Worm (Caenorhabditis elegans) whole organism, L4 larva: ENCODE data around the gene sek-1.

ENCODE experiments used
- F10B5.3 ChIP-seq: sonication (generic microtip); optimal IDR thresholded peaks from 2 replicates; lab custom pipeline; 2016; ENCODE audit warnings: mild to moderate bottlenecking, missing genetic modification characterization, missing compliant biosample characterization
- F26F4.8 ChIP-seq: fragments of 200-800 bp; sonication (Bioruptor generic); conservative IDR thresholded peaks from 2 replicates; pipeline ENCODE4 v1.3.6; 2022; ENCODE audit warnings: missing genetic modification characterization, missing compliant biosample characterization
- F37D6.2 ChIP-seq: sonication (generic microtip); optimal IDR thresholded peaks from 2 replicates; lab custom pipeline; 2016; ENCODE audit warnings: mild to moderate bottlenecking, missing genetic modification characterization, missing compliant biosample characterization
- F44E2.7 ChIP-seq: fragments of 200-800 bp; sonication (Bioruptor generic); IDR thresholded peaks from 2 replicates; pipeline ENCODE4 v2.1.2; 2022; ENCODE audit warnings: missing genetic modification characterization, missing compliant biosample characterization
- Y48G9A.11 ChIP-seq: fragments of 200-800 bp; sonication (Bioruptor generic); IDR thresholded peaks from 2 replicates; pipeline ENCODE4 v1.3.6; 2022; ENCODE audit warnings: missing genetic modification reagents, missing genetic modification characterization, missing compliant biosample characterization
- Y5F2A.4 ChIP-seq: fragments of 200-800 bp; sonication (Bioruptor generic); optimal IDR thresholded peaks from 2 replicates; lab custom pipeline; 2018; ENCODE audit warnings: mild to moderate bottlenecking, missing genetic modification characterization, missing compliant biosample characterization
- ZK337.2 ChIP-seq: fragments of 200-800 bp; sonication (Bioruptor generic); IDR thresholded peaks from 2 replicates; pipeline ENCODE4 v1.3.6; 2022; ENCODE audit warnings: missing genetic modification reagents, missing genetic modification characterization, missing compliant biosample characterization
- ZK546.5 ChIP-seq, 2 experiments: sonication (generic microtip); optimal IDR thresholded peaks; 2 replicates each; lab custom pipeline; 2017; ENCODE audit warnings: missing biosample characterization in 2 of 2, missing genetic modification characterization in 2 of 2
- aha-1 ChIP-seq: fragments of 150-350 bp; peaks from one replicate; lab custom pipeline; 2014; ENCODE audit warnings: missing biosample characterization, missing genetic modification characterization
- attf-4 ChIP-seq: sonication (generic microtip); optimal IDR thresholded peaks from 3 replicates; lab custom pipeline; 2017; ENCODE audit warnings: missing biosample characterization, missing genetic modification characterization
- ceh-28 ChIP-seq: fragments of 150-350 bp; optimal IDR thresholded peaks from 2 replicates; lab custom pipeline; 2014; ENCODE audit warnings: missing biosample characterization, missing genetic modification reagents, missing genetic modification characterization
- ceh-44 ChIP-seq: fragments of 200-800 bp; sonication (Bioruptor generic); IDR thresholded peaks from 2 replicates; pipeline ENCODE4 v1.3.6; 2022; ENCODE audit warnings: missing genetic modification reagents, missing genetic modification characterization, missing compliant biosample characterization
- ceh-62 ChIP-seq: sonication (generic microtip); optimal IDR thresholded peaks from 2 replicates; lab custom pipeline; 2017; ENCODE audit warnings: missing biosample characterization, missing genetic modification characterization
- ceh-82 ChIP-seq: sonication (generic microtip); optimal IDR thresholded peaks from 2 replicates; lab custom pipeline; 2017; ENCODE audit warnings: missing biosample characterization, missing genetic modification characterization
- ces-1 ChIP-seq: fragments of 150-350 bp; sonication (generic microtip); optimal IDR thresholded peaks from 4 replicates; lab custom pipeline; 2014; ENCODE audit warnings: missing biosample characterization, missing genetic modification reagents, missing genetic modification characterization
- cey-2 ChIP-seq: sonication (generic microtip); optimal IDR thresholded peaks from 3 replicates; lab custom pipeline; 2017; ENCODE audit warnings: missing genetic modification characterization, mild to moderate bottlenecking, missing compliant biosample characterization, antibody characterized with exemption, borderline replicate concordance; ENCODE audit not compliant: insufficient read depth
- daf-12 ChIP-seq: fragments of 150-350 bp; optimal IDR thresholded peaks from 2 replicates; lab custom pipeline; 2014; ENCODE audit warnings: missing biosample characterization, missing genetic modification reagents, missing genetic modification characterization
- daf-19 ChIP-seq: fragments of 200-800 bp; sonication (Bioruptor generic); conservative IDR thresholded peaks from 2 replicates; pipeline ENCODE4 v1.3.6; 2022; ENCODE audit warnings: missing genetic modification characterization, missing compliant biosample characterization
- daf-8 ChIP-seq: fragments of 200-800 bp; sonication (Bioruptor generic); IDR thresholded peaks from 2 replicates; pipeline ENCODE4 v1.3.6; 2022; ENCODE audit warnings: missing genetic modification characterization, missing compliant biosample characterization
- dmd-6 ChIP-seq: fragments of 200-800 bp; sonication (Bioruptor generic); IDR thresholded peaks from 2 replicates; pipeline ENCODE4 v1.3.6; 2022; ENCODE audit warnings: missing genetic modification reagents, missing genetic modification characterization, missing compliant biosample characterization
- dmd-8 ChIP-seq: fragments of 200-800 bp; sonication (Bioruptor generic); IDR thresholded peaks from 2 replicates; pipeline ENCODE4 v1.3.6; 2022; ENCODE audit warnings: missing genetic modification characterization, missing compliant biosample characterization
- dve-1 ChIP-seq: sonication (generic microtip); optimal IDR thresholded peaks from 2 replicates; lab custom pipeline; 2017; ENCODE audit warnings: antibody characterized with exemption, mild to moderate bottlenecking, missing genetic modification characterization, missing compliant biosample characterization; ENCODE audit not compliant: insufficient read depth
- egl-27 ChIP-seq: sonication (generic microtip); optimal IDR thresholded peaks from 3 replicates; lab custom pipeline; 2017; ENCODE audit warnings: missing biosample characterization, missing genetic modification reagents, missing genetic modification characterization
- fos-1 ChIP-seq: fragments of 150-350 bp; optimal IDR thresholded peaks from 2 replicates; lab custom pipeline; 2014; ENCODE audit warnings: missing biosample characterization, missing genetic modification characterization
- gei-8 ChIP-seq: fragments of 200-800 bp; sonication (Bioruptor generic); optimal IDR thresholded peaks from 2 replicates; lab custom pipeline; 2018; ENCODE audit warnings: mild to moderate bottlenecking, missing genetic modification characterization, missing compliant biosample characterization
- jun-1 ChIP-seq: fragments of 150-350 bp; optimal IDR thresholded peaks from 2 replicates; lab custom pipeline; 2014; ENCODE audit warnings: missing biosample characterization, missing genetic modification reagents, missing genetic modification characterization
- lim-7 ChIP-seq: fragments of 200-800 bp; sonication (Bioruptor generic); IDR thresholded peaks from 2 replicates; pipeline ENCODE4 v1.3.6; 2022; ENCODE audit warnings: missing genetic modification characterization, missing compliant biosample characterization
- lin-1 ChIP-seq: fragments of 200-800 bp; sonication (Bioruptor generic); IDR thresholded peaks from 2 replicates; pipeline ENCODE4 v1.3.6; 2022; ENCODE audit warnings: missing genetic modification reagents, missing genetic modification characterization, missing compliant biosample characterization
- lin-13 ChIP-seq: fragments of 150-350 bp; optimal IDR thresholded peaks from 2 replicates; lab custom pipeline; 2014; ENCODE audit warnings: missing biosample characterization, missing genetic modification reagents, missing genetic modification characterization
- lin-29 ChIP-seq: fragments of 200-800 bp; sonication (Bioruptor generic); IDR thresholded peaks from 2 replicates; pipeline ENCODE4 v1.3.6; 2022; ENCODE audit warnings: missing genetic modification reagents, missing genetic modification characterization, missing compliant biosample characterization
- lin-38 ChIP-seq: fragments of 200-800 bp; sonication (Bioruptor generic); IDR thresholded peaks from 2 replicates; pipeline ENCODE4 v1.3.6; 2022; ENCODE audit warnings: missing genetic modification reagents, missing genetic modification characterization, missing compliant biosample characterization
- lin-39 ChIP-seq: fragments of 150-350 bp; optimal IDR thresholded peaks from 2 replicates; lab custom pipeline; 2014; ENCODE audit warnings: missing biosample characterization, missing genetic modification reagents, missing genetic modification characterization
- lsy-2 ChIP-seq, 2 experiments: fragments of 150-350 bp in 1 of 2; sonication (generic microtip) in 1 of 2; optimal IDR thresholded peaks; 2 replicates each; lab custom pipeline; 2014 to 2017; ENCODE audit warnings: missing biosample characterization in 2 of 2, missing genetic modification characterization in 2 of 2
- mdt-29 ChIP-seq: fragments of 200-800 bp; sonication (Bioruptor generic); IDR thresholded peaks from 2 replicates; pipeline ENCODE4 v1.3.6; 2022; ENCODE audit warnings: missing genetic modification reagents, missing genetic modification characterization, missing compliant biosample characterization
- mep-1 ChIP-seq: fragments of 150-350 bp; sonication (generic microtip); optimal IDR thresholded peaks from 3 replicates; lab custom pipeline; 2014; ENCODE audit warnings: missing biosample characterization, missing genetic modification characterization
- nhr-102 ChIP-seq: sonication (generic microtip); optimal IDR thresholded peaks from 2 replicates; lab custom pipeline; 2016; ENCODE audit warnings: mild to moderate bottlenecking, missing genetic modification characterization, moderate library complexity, missing compliant biosample characterization
- nhr-11 ChIP-seq: fragments of 150-350 bp; optimal IDR thresholded peaks from 2 replicates; lab custom pipeline; 2014; ENCODE audit warnings: missing biosample characterization, missing genetic modification characterization
- nhr-111 ChIP-seq: fragments of 200-800 bp; sonication (Bioruptor generic); optimal IDR thresholded peaks from 2 replicates; lab custom pipeline; 2018; ENCODE audit warnings: mild to moderate bottlenecking, missing genetic modification characterization, missing compliant biosample characterization
- nhr-237 ChIP-seq: sonication (generic microtip); optimal IDR thresholded peaks from 2 replicates; lab custom pipeline; 2017; ENCODE audit warnings: missing biosample characterization, missing genetic modification characterization
- nhr-28 ChIP-seq: fragments of 150-350 bp; optimal IDR thresholded peaks from 2 replicates; lab custom pipeline; 2014; ENCODE audit warnings: missing biosample characterization, missing genetic modification characterization
- nhr-76 ChIP-seq: fragments of 150-350 bp; optimal IDR thresholded peaks from 2 replicates; lab custom pipeline; 2014; ENCODE audit warnings: missing biosample characterization, missing genetic modification characterization
- pha-4 ChIP-seq, 2 experiments: fragments of 150-350 bp in 1 of 2; fragments of 200-800 bp in 1 of 2; sonication (Bioruptor generic) in 1 of 2; IDR thresholded peaks in 1 of 2; optimal IDR thresholded peaks in 1 of 2; 2 replicates each; pipeline versions ENCODE4 v1.3.6 to Lab custom; 2014 to 2022; ENCODE audit warnings: missing genetic modification characterization in 2 of 2, missing genetic modification reagents in 2 of 2, missing biosample characterization in 1 of 2, missing compliant biosample characterization in 1 of 2
- pqm-1 ChIP-seq: sonication (generic microtip); optimal IDR thresholded peaks from 2 replicates; lab custom pipeline; 2017; ENCODE audit warnings: missing biosample characterization, missing genetic modification characterization
- rbr-2 ChIP-seq: sonication (generic microtip); optimal IDR thresholded peaks from 2 replicates; lab custom pipeline; 2016; ENCODE audit warnings: missing genotype, missing genetic modification characterization, missing compliant biosample characterization
- sdz-12 ChIP-seq: fragments of 200-800 bp; sonication (Bioruptor generic); optimal IDR thresholded peaks from 2 replicates; lab custom pipeline; 2018; ENCODE audit warnings: mild to moderate bottlenecking, missing genetic modification characterization, missing compliant biosample characterization
- spr-3 ChIP-seq: fragments of 200-800 bp; sonication (Bioruptor generic); optimal IDR thresholded peaks from 2 replicates; lab custom pipeline; 2018; ENCODE audit warnings: mild to moderate bottlenecking, missing genetic modification characterization, missing compliant biosample characterization
- vab-7 ChIP-seq: fragments of 200-800 bp; sonication (Bioruptor generic); IDR thresholded peaks from 2 replicates; pipeline ENCODE4 v1.3.6; 2022; ENCODE audit warnings: missing genetic modification reagents, missing genetic modification characterization, missing compliant biosample characterization
- zag-1 ChIP-seq: fragments of 150-350 bp; optimal IDR thresholded peaks from 2 replicates; lab custom pipeline; 2014; ENCODE audit warnings: missing biosample characterization, missing genetic modification characterization
- zfp-3 ChIP-seq: fragments of 200-800 bp; sonication (Bioruptor generic); conservative IDR thresholded peaks from 2 replicates; pipeline ENCODE4 v1.3.6; 2022; ENCODE audit warnings: missing genetic modification reagents, missing genetic modification characterization, missing compliant biosample characterization
- ztf-11 ChIP-seq: fragments of 150-350 bp; optimal IDR thresholded peaks from 2 replicates; lab custom pipeline; 2014; ENCODE audit warnings: missing biosample characterization, missing genetic modification characterization
- ztf-7 ChIP-seq: fragments of 150-350 bp; optimal IDR thresholded peaks from 2 replicates; lab custom pipeline; 2014; ENCODE audit warnings: missing biosample characterization, missing genetic modification characterization

Gene sek-1

ce11 chrX:7794306-7794743, 22.2 kb upstream of the sek-1 start:
- TF ChIP-seq ZK337.2 (GFP tag; lab: Robert Waterston, UW) (0 out of 2 replicates have a peak, but pooled peaks have one; percentile 41), Y5F2A.4 (peak; percentile 38), nhr-111 (GFP tag; lab: Kevin White, UChicago) (no peak), daf-8 (GFP tag; lab: Robert Waterston, UW) (no peak), sdz-12 (peak; percentile 71), rbr-2 (tag; lab: Kevin White, UChicago) (peak; percentile 45), ceh-62 (tag; lab: Kevin White, UChicago) (no peak), nhr-76 (tag; lab: Kevin White, UChicago) (no peak), daf-19 (GFP tag; lab: Robert Waterston, UW) (peak; percentile 36; the same call in 1 of the 2 replicates), vab-7 (GFP tag; lab: Robert Waterston, UW) (peak; percentile 74), dve-1 (tag; lab: Kevin White, UChicago) (peak; percentile 51), cey-2 (tag; lab: Kevin White, UChicago) (no peak), jun-1 (no peak), nhr-102 (tag; lab: Kevin White, UChicago) (peak; percentile 75), mdt-29 (no peak), pqm-1 (tag; lab: Kevin White, UChicago) (no peak), lin-38 (GFP tag; lab: Robert Waterston, UW) (no peak), ceh-44 (GFP tag; lab: Robert Waterston, UW) (no peak), zfp-3 (GFP tag; lab: Robert Waterston, UW) (0 out of 2 replicates have a peak, but pooled peaks have one; percentile 25), ceh-82 (tag; lab: Kevin White, UChicago) (no peak), ceh-28 (tag; lab: Kevin White, UChicago) (no peak), spr-3 (GFP tag; lab: Kevin White, UChicago) (peak; percentile 24), lin-1 (GFP tag; lab: Robert Waterston, UW) (0 out of 2 replicates have a peak, but pooled peaks have one; percentile 32), ZK546.5 (tag; optimal IDR thresholded peaks at IDR 0.05; lab: Kevin White, UChicago) (no peak), mep-1 (peak; percentile 40), egl-27 (no peak), gei-8 (peak; percentile 83), nhr-11 (tag; lab: Kevin White, UChicago) (peak; percentile 16), aha-1 (tag; lab: Kevin White, UChicago) (no peak), F10B5.3 (tag; lab: Kevin White, UChicago) (peak; percentile 34), daf-12 (no peak), lim-7 (peak; percentile 81), lin-13 (no peak), nhr-237 (tag; lab: Kevin White, UChicago) (no peak), ztf-11 (tag; lab: Kevin White, UChicago) (no peak), nhr-28 (tag; lab: Kevin White, UChicago) (peak; percentile 30), lsy-2 (tag; optimal IDR thresholded peaks at IDR 0.05; lab: Kevin White, UChicago) (peak in 1 of 2 experiments; percentile 47), zag-1 (tag; lab: Kevin White, UChicago) (no peak), fos-1 (no peak), ztf-7 (peak; percentile 7), pha-4 (GFP tag; IDR thresholded peaks at IDR 0.05; lab: Robert Waterston, UW) (peak; percentile 79), pha-4 (tag; optimal IDR thresholded peaks at IDR 0.05; lab: Kevin White, UChicago) (no peak), Y48G9A.11 (GFP tag; lab: Robert Waterston, UW) (peak; percentile 73; the same call in 1 of the 2 replicates), F26F4.8 (peak; percentile 65; the same call in 1 of the 2 replicates), dmd-8 (peak; percentile 83), ces-1 (GFP tag; lab: Kevin White, UChicago) (no peak), F37D6.2 (tag; lab: Kevin White, UChicago) (no peak), lin-39 (tag; lab: Kevin White, UChicago) (no peak), F44E2.7 (no peak), attf-4 (tag; lab: Kevin White, UChicago) (no peak), dmd-6 (GFP tag; lab: Robert Waterston, UW) (peak; percentile 48; the same call in 1 of the 2 replicates), lin-29 (GFP tag; lab: Robert Waterston, UW) (no peak)
